Fruit fly (Drosophila melanogaster) whole organism, embryonic: ENCODE data around the gene CG7742.

Source experiments
- ATbp ChIP-seq: fragments of 200-800 bp; sonication (Bioruptor generic); optimal IDR thresholded peaks from 2 replicates; lab custom pipeline; 2017; ENCODE audit warnings: missing biosample characterization, mild to moderate bottlenecking, missing genetic modification characterization, missing genetic modification reagents
- CG10543 ChIP-seq: fragments of 200-800 bp; sonication (Bioruptor generic); optimal IDR thresholded peaks from 3 replicates; lab custom pipeline; 2017; ENCODE audit warnings: missing biosample characterization, mild to moderate bottlenecking, missing genetic modification characterization, moderate library complexity
- CG11695 ChIP-seq: fragments of 200-800 bp; sonication (Bioruptor generic); IDR thresholded peaks from 3 replicates; pipeline ENCODE4 v1.3.6; 2022; ENCODE audit warnings: missing biosample characterization, missing genetic modification characterization
- CG15011 ChIP-seq: fragments of 200-800 bp; sonication (Bioruptor generic); optimal IDR thresholded peaks from 3 replicates; lab custom pipeline; 2018; ENCODE audit warnings: missing biosample characterization, mild to moderate bottlenecking, missing genetic modification characterization
- CG17359 ChIP-seq: fragments of 200-800 bp; sonication (Bioruptor generic); optimal IDR thresholded peaks from 3 replicates; lab custom pipeline; 2018; ENCODE audit warnings: missing biosample characterization, mild to moderate bottlenecking, missing genetic modification characterization, moderate library complexity
- CG18262 ChIP-seq: fragments of 200-800 bp; optimal IDR thresholded peaks from 3 replicates; lab custom pipeline; 2019; ENCODE audit warnings: missing biosample characterization, mild to moderate bottlenecking, missing genetic modification characterization, moderate library complexity
- CG18599 ChIP-seq: fragments of 200-800 bp; sonication (Bioruptor generic); optimal IDR thresholded peaks from 3 replicates; lab custom pipeline; 2017; ENCODE audit warnings: missing biosample characterization, missing genetic modification characterization, mild to moderate bottlenecking, moderate library complexity, missing genetic modification reagents
- CG18619 ChIP-seq: fragments of 200-800 bp; sonication (Bioruptor generic); optimal IDR thresholded peaks from 3 replicates; lab custom pipeline; 2017; ENCODE audit warnings: missing biosample characterization, mild to moderate bottlenecking, missing genetic modification characterization
- CG30403 ChIP-seq: fragments of 200-800 bp; sonication (Bioruptor generic); optimal IDR thresholded peaks from 3 replicates; lab custom pipeline; 2016; ENCODE audit warnings: missing biosample characterization, missing genetic modification characterization
- CG30431 ChIP-seq: fragments of 200-800 bp; sonication (Bioruptor generic); optimal IDR thresholded peaks from 2 replicates; lab custom pipeline; 2017; ENCODE audit warnings: missing biosample characterization, missing genetic modification characterization
- CG4282 ChIP-seq: fragments of 200-800 bp; sonication (Bioruptor generic); optimal IDR thresholded peaks from 2 replicates; lab custom pipeline; 2016; ENCODE audit warnings: missing biosample characterization, missing genetic modification characterization
- CG4360 ChIP-seq: fragments of 200-800 bp; sonication (Bioruptor generic); IDR thresholded peaks from 2 replicates; pipeline ENCODE4 v1.3.6; 2022; ENCODE audit warnings: missing biosample characterization, missing genetic modification characterization
- CG43689 ChIP-seq: fragments of 200-800 bp; sonication (Bioruptor generic); IDR thresholded peaks from 2 replicates; pipeline ENCODE4 v1.3.6; 2022; ENCODE audit warnings: missing biosample characterization, missing genetic modification characterization
- CG4424 ChIP-seq: fragments of 200-800 bp; sonication (Bioruptor generic); optimal IDR thresholded peaks from 3 replicates; lab custom pipeline; 2016; ENCODE audit warnings: missing biosample characterization, missing genetic modification characterization
- CG4617 ChIP-seq: fragments of 200-800 bp; sonication (Bioruptor generic); optimal IDR thresholded peaks from 3 replicates; lab custom pipeline; 2016; ENCODE audit warnings: missing biosample characterization, missing genetic modification characterization, borderline replicate concordance
- CG4707 ChIP-seq: fragments of 200-800 bp; sonication (Bioruptor generic); optimal IDR thresholded peaks from 2 replicates; lab custom pipeline; 2018; ENCODE audit warnings: missing biosample characterization, mild to moderate bottlenecking, missing genetic modification characterization, moderate library complexity
- CG4730 ChIP-seq: fragments of 200-800 bp; sonication (Bioruptor generic); IDR thresholded peaks from 2 replicates; pipeline ENCODE4 v1.3.6; 2022; ENCODE audit warnings: missing biosample characterization, missing genetic modification characterization
- CG6689 ChIP-seq: fragments of 200-800 bp; sonication (Bioruptor generic); IDR thresholded peaks from 2 replicates; pipeline ENCODE4 v1.3.6; 2022; ENCODE audit warnings: missing biosample characterization, missing genetic modification characterization
- CG7556 ChIP-seq: fragments of 200-800 bp; sonication (Bioruptor generic); optimal IDR thresholded peaks from 2 replicates; lab custom pipeline; 2017; ENCODE audit warnings: missing biosample characterization, mild to moderate bottlenecking, missing genetic modification characterization
- CG8281 ChIP-seq: fragments of 200-800 bp; sonication (Bioruptor generic); optimal IDR thresholded peaks from 2 replicates; lab custom pipeline; 2018; ENCODE audit warnings: missing biosample characterization, mild to moderate bottlenecking, missing genetic modification characterization, moderate library complexity
- Eip74EF ChIP-seq, 2 experiments: fragments of 200-800 bp in 1 of 2; fragments of >200 bp in 1 of 2; sonication (Bioruptor generic) in 1 of 2; optimal IDR thresholded peaks; 2 replicates each; lab custom pipeline; 2017 to 2019; ENCODE audit warnings: missing biosample characterization in 2 of 2, missing genetic modification characterization in 2 of 2, mild to moderate bottlenecking in 1 of 2, moderate library complexity in 1 of 2
- Lpt ChIP-seq: fragments of >200 bp; optimal IDR thresholded peaks from 2 replicates; lab custom pipeline; 2018; ENCODE audit warnings: missing biosample characterization, missing genetic modification characterization
- Max ChIP-seq: fragments of 200-800 bp; sonication (Bioruptor generic); optimal IDR thresholded peaks from 2 replicates; lab custom pipeline; 2016; ENCODE audit warnings: missing biosample characterization, mild to moderate bottlenecking, missing genetic modification characterization
- Mes4 ChIP-seq: fragments of 200-800 bp; sonication (Bioruptor generic); optimal IDR thresholded peaks from 2 replicates; lab custom pipeline; 2016; ENCODE audit warnings: missing biosample characterization, missing genetic modification characterization
- NFAT ChIP-seq: fragments of 200-800 bp; sonication (Bioruptor generic); IDR thresholded peaks from 2 replicates; pipeline ENCODE4 v1.3.6; 2022; ENCODE audit warnings: missing biosample characterization, missing genetic modification characterization
- Nf-YC ChIP-seq: fragments of 200-800 bp; optimal IDR thresholded peaks from 3 replicates; lab custom pipeline; 2019; ENCODE audit warnings: missing biosample characterization, mild to moderate bottlenecking, missing genetic modification characterization, moderate library complexity
- Spps ChIP-seq: fragments of 200-800 bp; sonication (Bioruptor generic); optimal IDR thresholded peaks from 2 replicates; lab custom pipeline; 2018; ENCODE audit warnings: missing biosample characterization, mild to moderate bottlenecking, missing genetic modification characterization
- Sry-β ChIP-seq: fragments of 200-800 bp; sonication (Bioruptor generic); optimal IDR thresholded peaks from 2 replicates; lab custom pipeline; 2018; ENCODE audit warnings: missing biosample characterization, mild to moderate bottlenecking, missing genetic modification characterization, moderate library complexity
- Ssrp ChIP-seq: fragments of 200-800 bp; sonication (Bioruptor generic); optimal IDR thresholded peaks from 2 replicates; lab custom pipeline; 2018; ENCODE audit warnings: missing biosample characterization, mild to moderate bottlenecking, missing genetic modification characterization, moderate library complexity
- Taf1 ChIP-seq: fragments of 200-800 bp; sonication (Bioruptor generic); IDR thresholded peaks from 2 replicates; pipeline ENCODE4 v1.3.6; 2022; ENCODE audit warnings: missing biosample characterization, missing genetic modification characterization
- br ChIP-seq: fragments of >200 bp; optimal IDR thresholded peaks from 2 replicates; lab custom pipeline; 2017
- cato ChIP-seq: fragments of 200-800 bp; sonication (Bioruptor generic); optimal IDR thresholded peaks from 2 replicates; lab custom pipeline; 2016; ENCODE audit warnings: missing biosample characterization, missing genetic modification characterization, borderline replicate concordance
- chinmo ChIP-seq: fragments of 200-800 bp; sonication (Bioruptor generic); IDR thresholded peaks from 4 replicates; pipeline ENCODE4 v1.3.6; 2022; ENCODE audit warnings: missing biosample characterization, missing genetic modification characterization; ENCODE audit not compliant: partially characterized antibody
- da ChIP-seq: fragments of 200-800 bp; sonication (Bioruptor generic); optimal IDR thresholded peaks from 2 replicates; lab custom pipeline; 2016; ENCODE audit warnings: missing biosample characterization, missing genetic modification characterization
- ems ChIP-seq: fragments of 200-800 bp; sonication (Bioruptor generic); optimal IDR thresholded peaks from 3 replicates; lab custom pipeline; 2016; ENCODE audit warnings: missing biosample characterization, missing genetic modification characterization
- en ChIP-seq: fragments of 200-800 bp; sonication (Bioruptor generic); optimal IDR thresholded peaks from 2 replicates; lab custom pipeline; 2016; ENCODE audit warnings: missing biosample characterization, missing genetic modification characterization
- gfzf ChIP-seq: fragments of 200-800 bp; sonication (Bioruptor generic); optimal IDR thresholded peaks from 2 replicates; lab custom pipeline; 2016; ENCODE audit warnings: missing biosample characterization, mild to moderate bottlenecking, missing genetic modification characterization, moderate library complexity
- inv ChIP-seq: fragments of 200-800 bp; sonication (Bioruptor generic); IDR thresholded peaks from 2 replicates; pipeline ENCODE4 v1.3.6; 2022; ENCODE audit warnings: missing biosample characterization, missing genetic modification characterization; ENCODE audit not compliant: partially characterized antibody
- lbe ChIP-seq: fragments of 200-800 bp; sonication (Bioruptor generic); optimal IDR thresholded peaks from 2 replicates; lab custom pipeline; 2016; ENCODE audit warnings: missing biosample characterization, mild to moderate bottlenecking, missing genetic modification characterization
- lilli ChIP-seq: fragments of 200-800 bp; sonication (Bioruptor generic); optimal IDR thresholded peaks from 3 replicates; lab custom pipeline; 2016; ENCODE audit warnings: missing biosample characterization, missing genetic modification characterization
- lola ChIP-seq, 3 experiments: fragments of >200 bp in 2 of 3; fragments of 200-800 bp in 1 of 3; sonication (Bioruptor generic) in 1 of 3; optimal IDR thresholded peaks; 2 replicates each; lab custom pipeline; 2017 to 2019; ENCODE audit warnings: missing biosample characterization in 3 of 3, missing genetic modification characterization in 3 of 3, mild to moderate bottlenecking in 1 of 3, moderate library complexity in 1 of 3
- nmo ChIP-seq: fragments of 200-800 bp; sonication (Bioruptor generic); optimal IDR thresholded peaks from 2 replicates; lab custom pipeline; 2018; ENCODE audit warnings: missing biosample characterization, mild to moderate bottlenecking, missing genetic modification characterization, moderate library complexity
- pb ChIP-seq: fragments of 200-800 bp; sonication (Bioruptor generic); optimal IDR thresholded peaks from 3 replicates; lab custom pipeline; 2016; ENCODE audit warnings: missing biosample characterization, missing genetic modification characterization
- ranshi ChIP-seq: fragments of 200-800 bp; sonication (Bioruptor generic); IDR thresholded peaks from 2 replicates; pipeline ENCODE4 v1.3.6; 2022; ENCODE audit warnings: missing biosample characterization, missing genetic modification characterization
- sens ChIP-seq: fragments of 200-800 bp; sonication (Bioruptor generic); peaks from one replicate; lab custom pipeline; 2016; ENCODE audit warnings: missing biosample characterization, missing genetic modification characterization
- sisA ChIP-seq: fragments of 200-800 bp; sonication (Bioruptor generic); IDR thresholded peaks from 2 replicates; pipeline ENCODE4 v1.3.6; 2022; ENCODE audit warnings: missing biosample characterization, missing genetic modification characterization
- sqz ChIP-seq: fragments of 200-800 bp; sonication (Bioruptor generic); optimal IDR thresholded peaks from 3 replicates; lab custom pipeline; 2018; ENCODE audit warnings: missing biosample characterization, mild to moderate bottlenecking, missing genetic modification characterization
- trem ChIP-seq: fragments of 200-800 bp; optimal IDR thresholded peaks from 3 replicates; lab custom pipeline; 2019; ENCODE audit warnings: missing biosample characterization, mild to moderate bottlenecking, missing genetic modification characterization, moderate library complexity
- trh ChIP-seq: fragments of 200-800 bp; sonication (Bioruptor generic); optimal IDR thresholded peaks from 2 replicates; lab custom pipeline; 2016; ENCODE audit warnings: missing biosample characterization, missing genetic modification characterization

The CG7742 gene

dm6 chr2L:5237899-5238566 lies 23.2 kb upstream of the CG7742 start (continued):
- TF ChIP-seq Nf-YC (no peak), br (lab: Kevin White, UChicago) (no peak), chinmo (GFP tag; lab: Robert Waterston, UW) (no peak), sqz (GFP tag; lab: Kevin White, UChicago) (peak; percentile 6), CG18619 (GFP tag; lab: Kevin White, UChicago) (no peak), CG17359 (tag; lab: Kevin White, UChicago) (peak; percentile 65), trem (tag; lab: Kevin White, UChicago) (peak; percentile 70), CG30403 (peak; percentile 55), CG43689 (no peak), ranshi (GFP tag; lab: Robert Waterston, UW) (0 out of 2 replicates have a peak, but pooled peaks have one; percentile 34), ATbp (GFP tag; lab: Kevin White, UChicago) (peak; percentile 60), Spps (tag; lab: Kevin White, UChicago) (peak; percentile 76), nmo (GFP tag; lab: Kevin White, UChicago) (peak; percentile 84), CG4617 (GFP tag; lab: Kevin White, UChicago) (peak; percentile 11), CG10543 (GFP tag; lab: Kevin White, UChicago) (no peak), lbe (GFP tag; lab: Kevin White, UChicago) (no peak), CG11695 (GFP tag; lab: Robert Waterston, UW) (peak; percentile 59; the same call in 2 of the 3 replicates), lilli (peak; percentile 38), gfzf (GFP tag; lab: Kevin White, UChicago) (no peak), Taf1 (no peak), Eip74EF (GFP tag; optimal IDR thresholded peaks at IDR 0.05; lab: Kevin White, UChicago) (peak in 1 of 2 experiments; percentile 57), lola (GFP tag; optimal IDR thresholded peaks at IDR 0.05; lab: Kevin White, UChicago) (peak in 1 of 3 experiments; percentile 92), CG7556 (GFP tag; lab: Kevin White, UChicago) (peak; percentile 74), sens (peak; percentile 90), trh (no peak), da (GFP tag; lab: Kevin White, UChicago) (no peak), CG4360 (GFP tag; lab: Robert Waterston, UW) (no peak), Sry-β (GFP tag; lab: Kevin White, UChicago) (peak; percentile 5), Max (GFP tag; lab: Kevin White, UChicago) (peak; percentile 28), CG18599 (peak; percentile 22), CG18262 (tag; lab: Kevin White, UChicago) (peak; percentile 92), CG6689 (GFP tag; lab: Robert Waterston, UW) (peak; percentile 77), cato (GFP tag; lab: Kevin White, UChicago) (peak; percentile 22), ems (no peak), CG30431 (GFP tag; lab: Kevin White, UChicago) (no peak), CG4707 (GFP tag; lab: Kevin White, UChicago) (no peak), CG15011 (GFP tag; lab: Kevin White, UChicago) (peak; percentile 19), CG4282 (GFP tag; lab: Kevin White, UChicago) (no peak), en (GFP tag; lab: Kevin White, UChicago) (no peak), Ssrp (tag; lab: Kevin White, UChicago) (peak; percentile 80), sisA (GFP tag; lab: Robert Waterston, UW) (peak; percentile 45), Mes4 (no peak), Lpt (GFP tag; lab: Kevin White, UChicago) (no peak), NFAT (0 out of 2 replicates have a peak, but pooled peaks have one; percentile 15), CG4730 (GFP tag; lab: Robert Waterston, UW) (peak; percentile 32; the same call in 1 of the 2 replicates), CG4424 (GFP tag; lab: Kevin White, UChicago) (peak; percentile 71), CG8281 (tag; lab: Kevin White, UChicago) (no peak), inv (GFP tag; lab: Robert Waterston, UW) (no peak), pb (GFP tag; lab: Kevin White, UChicago) (no peak)
